Worm (Caenorhabditis elegans) whole organism, mixed stage, embryonic: ENCODE results near the gene C08F11.10.

ENCODE experiments used
- M03D4.4 ChIP-seq: sonication (generic microtip); optimal IDR thresholded peaks from 2 replicates; lab custom pipeline; 2017; ENCODE audit warnings: mild to moderate bottlenecking, missing genetic modification characterization, missing compliant biosample characterization
- bed-3 ChIP-seq: fragments of 200-800 bp; sonication (Bioruptor generic); optimal IDR thresholded peaks from 3 replicates; lab custom pipeline; 2018; ENCODE audit warnings: mild to moderate bottlenecking, missing genetic modification characterization, moderate library complexity, missing compliant biosample characterization
- blmp-1 ChIP-seq: fragments of 150-350 bp; optimal IDR thresholded peaks from 2 replicates; lab custom pipeline; 2014; ENCODE audit warnings: missing biosample characterization, missing genetic modification characterization
- ceh-39 ChIP-seq: fragments of 150-350 bp; optimal IDR thresholded peaks from 2 replicates; lab custom pipeline; 2014; ENCODE audit warnings: missing biosample characterization, missing genetic modification characterization
- ceh-43 ChIP-seq: fragments of 200-800 bp; sonication (Bioruptor generic); optimal IDR thresholded peaks from 2 replicates; lab custom pipeline; 2018; ENCODE audit warnings: mild to moderate bottlenecking, missing genetic modification characterization, moderate library complexity, missing compliant biosample characterization
- ces-1 ChIP-seq: fragments of 150-350 bp; optimal IDR thresholded peaks from 2 replicates; lab custom pipeline; 2014; ENCODE audit warnings: missing biosample characterization, missing genetic modification reagents, missing genetic modification characterization
- cnd-1 ChIP-seq: fragments of 200-800 bp; sonication (Bioruptor generic); optimal IDR thresholded peaks from 2 replicates; lab custom pipeline; 2018; ENCODE audit warnings: mild to moderate bottlenecking, missing genetic modification characterization, missing compliant biosample characterization
- drap-1 ChIP-seq: fragments of 200-800 bp; sonication (Bioruptor generic); optimal IDR thresholded peaks from 3 replicates; lab custom pipeline; 2018; ENCODE audit warnings: mild to moderate bottlenecking, missing genetic modification characterization, missing compliant biosample characterization
- elt-1 ChIP-seq: sonication (generic microtip); optimal IDR thresholded peaks from 2 replicates; lab custom pipeline; 2017; ENCODE audit warnings: missing genetic modification characterization, mild to moderate bottlenecking, missing compliant biosample characterization, antibody characterized with exemption, moderate library complexity, borderline replicate concordance; ENCODE audit not compliant: insufficient read depth
- elt-3 ChIP-seq: fragments of 150-350 bp; optimal IDR thresholded peaks from 2 replicates; lab custom pipeline; 2014; ENCODE audit warnings: missing biosample characterization, missing genetic modification characterization
- ham-2 ChIP-seq: fragments of 200-800 bp; sonication (Bioruptor generic); optimal IDR thresholded peaks from 2 replicates; lab custom pipeline; 2018; ENCODE audit warnings: mild to moderate bottlenecking, missing genetic modification characterization, missing compliant biosample characterization
- hlh-1 ChIP-seq: fragments of 150-350 bp; optimal IDR thresholded peaks from 2 replicates; lab custom pipeline; 2014; ENCODE audit warnings: missing biosample characterization, missing genetic modification reagents, missing genetic modification characterization
- lin-32 ChIP-seq: fragments of 200-800 bp; sonication (Bioruptor generic); optimal IDR thresholded peaks from 2 replicates; lab custom pipeline; 2018; ENCODE audit warnings: mild to moderate bottlenecking, missing genetic modification characterization, missing compliant biosample characterization
- lsy-2 ChIP-seq: fragments of 150-350 bp; optimal IDR thresholded peaks from 2 replicates; lab custom pipeline; 2014; ENCODE audit warnings: missing biosample characterization, missing genetic modification characterization
- mab-5 ChIP-seq: fragments of 150-350 bp; optimal IDR thresholded peaks from 2 replicates; lab custom pipeline; 2014; ENCODE audit warnings: missing biosample characterization, missing genetic modification characterization
- mls-2 ChIP-seq: sonication (generic microtip); optimal IDR thresholded peaks from 2 replicates; lab custom pipeline; 2016; ENCODE audit warnings: mild to moderate bottlenecking, missing genetic modification characterization, moderate library complexity, missing compliant biosample characterization
- nhr-12 ChIP-seq: fragments of 150-350 bp; optimal IDR thresholded peaks from 2 replicates; lab custom pipeline; 2014; ENCODE audit warnings: missing biosample characterization, missing genetic modification characterization
- nhr-2 ChIP-seq: fragments of 150-350 bp; optimal IDR thresholded peaks from 2 replicates; lab custom pipeline; 2014; ENCODE audit warnings: missing biosample characterization, missing genetic modification characterization
- nhr-237 ChIP-seq: fragments of 150-350 bp; optimal IDR thresholded peaks from 2 replicates; lab custom pipeline; 2014; ENCODE audit warnings: missing biosample characterization, missing genetic modification characterization
- nhr-28 ChIP-seq: fragments of 150-350 bp; optimal IDR thresholded peaks from 2 replicates; lab custom pipeline; 2014; ENCODE audit warnings: missing biosample characterization, missing genetic modification characterization
- nhr-76 ChIP-seq: sonication (generic microtip); optimal IDR thresholded peaks from 2 replicates; lab custom pipeline; 2017; ENCODE audit warnings: missing biosample characterization, missing genetic modification characterization
- sem-2 ChIP-seq: fragments of 200-800 bp; sonication (Bioruptor generic); optimal IDR thresholded peaks from 2 replicates; lab custom pipeline; 2018; ENCODE audit warnings: mild to moderate bottlenecking, missing genetic modification characterization, missing compliant biosample characterization
- snpc-4 ChIP-seq: fragments of 150-350 bp; optimal IDR thresholded peaks from 2 replicates; lab custom pipeline; 2014; ENCODE audit warnings: missing biosample characterization, missing genetic modification characterization
- sptf-1 ChIP-seq: sonication (generic microtip); optimal IDR thresholded peaks from 2 replicates; lab custom pipeline; 2017; ENCODE audit warnings: mild to moderate bottlenecking, missing genetic modification characterization, moderate library complexity, missing compliant biosample characterization
- tbx-8 ChIP-seq: fragments of 200-800 bp; sonication (Bioruptor generic); optimal IDR thresholded peaks from 2 replicates; lab custom pipeline; 2018; ENCODE audit warnings: mild to moderate bottlenecking, missing genetic modification characterization, moderate library complexity, missing compliant biosample characterization
- unc-120 ChIP-seq: sonication (generic microtip); optimal IDR thresholded peaks from 2 replicates; lab custom pipeline; 2017; ENCODE audit warnings: missing genetic modification characterization, missing compliant biosample characterization; ENCODE audit not compliant: poor library complexity, severe bottlenecking
- unc-39 ChIP-seq: fragments of 150-350 bp; optimal IDR thresholded peaks from 2 replicates; lab custom pipeline; 2014; ENCODE audit warnings: missing biosample characterization, missing genetic modification characterization
- unc-62 ChIP-seq: fragments of 150-350 bp; optimal IDR thresholded peaks from 2 replicates; lab custom pipeline; 2014; ENCODE audit warnings: missing biosample characterization, missing genetic modification reagents, missing genetic modification characterization

Gene C08F11.10

ce11 chrIV:13649126-13649525, at the start of gene C08F11.10:
TSS of gene C08F11.10 (minus strand) at chrIV:13649226.
- TF ChIP-seq cnd-1, result no peak
- no peak for TF ChIP-seq ceh-39
- TF ChIP-seq hlh-1 (tag; lab: Kevin White, UChicago), result no peak
- no peak for TF ChIP-seq M03D4.4 (tag; lab: Kevin White, UChicago)
- no peak for TF ChIP-seq nhr-28 (tag; lab: Kevin White, UChicago)
- no peak for TF ChIP-seq sem-2 (GFP tag; lab: Kevin White, UChicago)
- no peak for TF ChIP-seq sptf-1 (tag; lab: Kevin White, UChicago)
- TF ChIP-seq ces-1, result no peak
- TF ChIP-seq nhr-237 (tag; lab: Kevin White, UChicago), result no peak
- no peak for TF ChIP-seq nhr-76
- no peak for TF ChIP-seq blmp-1 (tag; lab: Kevin White, UChicago)
- no peak for TF ChIP-seq elt-3
- no peak for TF ChIP-seq tbx-8 (GFP tag; lab: Kevin White, UChicago)
- TF ChIP-seq drap-1 (GFP tag; lab: Kevin White, UChicago), result no peak
- TF ChIP-seq lsy-2, result no peak
- no peak for TF ChIP-seq mls-2
- TF ChIP-seq mab-5 (tag; lab: Kevin White, UChicago), result no peak
- TF ChIP-seq lin-32 (GFP tag; lab: Kevin White, UChicago), result no peak

- TF ChIP-seq sptf-1 (tag; lab: Kevin White, UChicago) (no peak), sem-2 (GFP tag; lab: Kevin White, UChicago) (no peak)
Observed at ce11 chrIV:13698603-13699002, 49.6 kb upstream of the C08F11.10 start, which contains the start of gene T23G4.127. TSS of gene T23G4.127 (minus strand) at chrIV:13698703.

ce11 chrIV:13696900-13697299, 47.9 kb upstream of the C08F11.10 start:
- TF ChIP-seq cnd-1 (no peak), hlh-1 (tag; lab: Kevin White, UChicago) (no peak), ceh-43 (GFP tag; lab: Kevin White, UChicago) (no peak), M03D4.4 (tag; lab: Kevin White, UChicago) (no peak), drap-1 (GFP tag; lab: Kevin White, UChicago) (no peak), nhr-237 (tag; lab: Kevin White, UChicago) (no peak), blmp-1 (tag; lab: Kevin White, UChicago) (no peak), nhr-12 (no peak), mab-5 (tag; lab: Kevin White, UChicago) (no peak)

- TF ChIP-seq ham-2 (GFP tag; lab: Kevin White, UChicago) (no peak), unc-120 (tag; lab: Kevin White, UChicago) (peak; percentile 33), unc-62 (GFP tag; lab: Kevin White, UChicago) (peak; percentile 99), sptf-1 (tag; lab: Kevin White, UChicago) (no peak), nhr-2 (tag; lab: Kevin White, UChicago) (peak; percentile 82), mab-5 (tag; lab: Kevin White, UChicago) (peak; percentile 70), hlh-1 (tag; lab: Kevin White, UChicago) (peak; percentile 44), blmp-1 (tag; lab: Kevin White, UChicago) (no peak), elt-1 (peak; percentile 29)
Observed at ce11 chrIV:13695720-13696364, 46.8 kb upstream of the C08F11.10 start.

- no peak for TF ChIP-seq mls-2
Observed at ce11 chrIV:13695302-13695701, 46.3 kb upstream of the C08F11.10 start.

ce11 chrIV:13694600-13694999, 45.6 kb upstream of the C08F11.10 start:
- TF ChIP-seq unc-62 (GFP tag; lab: Kevin White, UChicago) (peak; percentile 89), hlh-1 (tag; lab: Kevin White, UChicago) (peak; percentile 29), bed-3 (GFP tag; lab: Kevin White, UChicago) (no peak), mab-5 (tag; lab: Kevin White, UChicago) (peak; percentile 9), snpc-4 (tag; lab: Kevin White, UChicago) (no peak), unc-39 (tag; lab: Kevin White, UChicago) (no peak)
- TF ChIP-seq, all 35 proteins: peak for 3
